Fruit fly (Drosophila melanogaster) whole organism, embryonic: ENCODE data around the gene MESR3.

ENCODE experiments used
- CG10431 ChIP-seq: fragments of 200-800 bp; sonication (Bioruptor generic); optimal IDR thresholded peaks from 3 replicates; lab custom pipeline; 2018; ENCODE audit warnings: missing biosample characterization, mild to moderate bottlenecking, missing genetic modification characterization
- CG10959 ChIP-seq: fragments of 200-800 bp; sonication (Bioruptor generic); IDR thresholded peaks from 2 replicates; pipeline ENCODE4 v1.3.6; 2022; ENCODE audit warnings: missing biosample characterization, missing genetic modification characterization
- CG11456 ChIP-seq: fragments of 200-800 bp; sonication (Bioruptor generic); IDR thresholded peaks from 3 replicates; pipeline ENCODE4 v1.3.6; 2022; ENCODE audit warnings: missing biosample characterization, missing genetic modification characterization
- CG13894 ChIP-seq: fragments of 200-800 bp; sonication (Bioruptor generic); optimal IDR thresholded peaks from 3 replicates; lab custom pipeline; 2018; ENCODE audit warnings: missing biosample characterization, mild to moderate bottlenecking, missing genetic modification characterization, moderate library complexity
- CG15073 ChIP-seq: fragments of 200-800 bp; sonication (Bioruptor generic); optimal IDR thresholded peaks from 2 replicates; lab custom pipeline; 2016; ENCODE audit warnings: missing biosample characterization, missing genetic modification characterization
- CG15479 ChIP-seq: fragments of 200-800 bp; sonication (Bioruptor generic); optimal IDR thresholded peaks from 3 replicates; lab custom pipeline; 2019; ENCODE audit warnings: missing biosample characterization, mild to moderate bottlenecking, missing genetic modification characterization, moderate library complexity
- CG15696 ChIP-seq: fragments of 200-800 bp; sonication (Bioruptor generic); optimal IDR thresholded peaks from 2 replicates; lab custom pipeline; 2019; ENCODE audit warnings: missing biosample characterization, mild to moderate bottlenecking, missing genetic modification characterization, moderate library complexity
- CG1647 ChIP-seq: fragments of 200-800 bp; sonication (Bioruptor generic); optimal IDR thresholded peaks from 3 replicates; lab custom pipeline; 2016; ENCODE audit warnings: missing biosample characterization, missing genetic modification characterization
- CG17328 ChIP-seq: fragments of 200-800 bp; sonication (Bioruptor generic); IDR thresholded peaks from 2 replicates; pipeline ENCODE4 v1.3.6; 2022; ENCODE audit warnings: missing biosample characterization, missing genetic modification characterization
- CG17359 ChIP-seq: fragments of 200-800 bp; sonication (Bioruptor generic); optimal IDR thresholded peaks from 3 replicates; lab custom pipeline; 2018; ENCODE audit warnings: missing biosample characterization, mild to moderate bottlenecking, missing genetic modification characterization, moderate library complexity
- CG17361 ChIP-seq: fragments of 200-800 bp; sonication (Bioruptor generic); IDR thresholded peaks from 3 replicates; pipeline ENCODE4 v1.3.6; 2022; ENCODE audit warnings: missing biosample characterization, missing genetic modification characterization
- CG17802 ChIP-seq: fragments of 200-800 bp; sonication (Bioruptor generic); optimal IDR thresholded peaks from 2 replicates; lab custom pipeline; 2018; ENCODE audit warnings: missing biosample characterization, mild to moderate bottlenecking, missing genetic modification characterization, moderate library complexity
- CG17829 ChIP-seq: fragments of 200-800 bp; optimal IDR thresholded peaks from 2 replicates; lab custom pipeline; 2019; ENCODE audit warnings: missing biosample characterization, mild to moderate bottlenecking, missing genetic modification characterization, moderate library complexity
- CG18262 ChIP-seq: fragments of 200-800 bp; optimal IDR thresholded peaks from 3 replicates; lab custom pipeline; 2019; ENCODE audit warnings: missing biosample characterization, mild to moderate bottlenecking, missing genetic modification characterization, moderate library complexity
- CG2116 ChIP-seq: fragments of 200-800 bp; sonication (Bioruptor generic); optimal IDR thresholded peaks from 3 replicates; lab custom pipeline; 2018; ENCODE audit warnings: missing biosample characterization, mild to moderate bottlenecking, missing genetic modification characterization
- CG2199 ChIP-seq: fragments of 200-800 bp; sonication (Bioruptor generic); IDR thresholded peaks from 3 replicates; pipeline ENCODE4 v1.3.6; 2022; ENCODE audit warnings: missing biosample characterization, missing genetic modification characterization
- CG30403 ChIP-seq: fragments of 200-800 bp; sonication (Bioruptor generic); optimal IDR thresholded peaks from 3 replicates; lab custom pipeline; 2016; ENCODE audit warnings: missing biosample characterization, missing genetic modification characterization
- CG3281 ChIP-seq: fragments of 200-800 bp; sonication (Bioruptor generic); optimal IDR thresholded peaks from 3 replicates; lab custom pipeline; 2017; ENCODE audit warnings: missing biosample characterization, mild to moderate bottlenecking, missing genetic modification characterization
- CG4707 ChIP-seq: fragments of 200-800 bp; sonication (Bioruptor generic); optimal IDR thresholded peaks from 2 replicates; lab custom pipeline; 2018; ENCODE audit warnings: missing biosample characterization, mild to moderate bottlenecking, missing genetic modification characterization, moderate library complexity
- CG7271 ChIP-seq: fragments of 200-800 bp; sonication (Bioruptor generic); optimal IDR thresholded peaks from 2 replicates; lab custom pipeline; 2018; ENCODE audit warnings: missing biosample characterization, mild to moderate bottlenecking, missing genetic modification characterization, moderate library complexity
- CG8924 ChIP-seq: fragments of 200-800 bp; optimal IDR thresholded peaks from 3 replicates; lab custom pipeline; 2019; ENCODE audit warnings: missing biosample characterization, mild to moderate bottlenecking, missing genetic modification characterization, moderate library complexity
- CG9817 ChIP-seq: fragments of 200-800 bp; sonication (Bioruptor generic); optimal IDR thresholded peaks from 2 replicates; lab custom pipeline; 2018; ENCODE audit warnings: missing biosample characterization, mild to moderate bottlenecking, missing genetic modification characterization, moderate library complexity
- Dip3 ChIP-seq: fragments of 200-800 bp; sonication (Bioruptor generic); optimal IDR thresholded peaks from 3 replicates; lab custom pipeline; 2016; ENCODE audit warnings: missing biosample characterization, missing genetic modification characterization
- Drgx ChIP-seq: fragments of 200-800 bp; sonication (Bioruptor generic); IDR thresholded peaks from 2 replicates; pipeline ENCODE4 v1.3.6; 2022; ENCODE audit warnings: missing biosample characterization, missing genetic modification characterization
- H15 ChIP-seq: fragments of 200-800 bp; sonication (Bioruptor generic); IDR thresholded peaks from 3 replicates; pipeline ENCODE4 v1.3.6; 2022; ENCODE audit warnings: missing biosample characterization, missing genetic modification characterization
- Hr78 ChIP-seq, 2 experiments: fragments of 200-800 bp in 1 of 2; fragments of >200 bp in 1 of 2; sonication (Bioruptor generic) in 1 of 2; optimal IDR thresholded peaks; 2 replicates each; lab custom pipeline; 2017 to 2019; ENCODE audit warnings: missing biosample characterization in 2 of 2, missing genetic modification characterization in 2 of 2, mild to moderate bottlenecking in 1 of 2, moderate library complexity in 1 of 2
- Med ChIP-seq: fragments of 200-800 bp; sonication (Bioruptor generic); peaks from one replicate; lab custom pipeline; 2016; ENCODE audit warnings: missing biosample characterization, missing genetic modification characterization, mild to moderate bottlenecking, inconsistent platforms, moderate library complexity
- Myb ChIP-seq: fragments of 200-800 bp; sonication (Bioruptor generic); optimal IDR thresholded peaks from 2 replicates; lab custom pipeline; 2016; ENCODE audit warnings: missing biosample characterization, missing genetic modification characterization
- Neu2 ChIP-seq: fragments of 200-800 bp; sonication (Bioruptor generic); optimal IDR thresholded peaks from 3 replicates; lab custom pipeline; 2016; ENCODE audit warnings: missing biosample characterization, missing genetic modification characterization, borderline replicate concordance
- Pdp1 ChIP-seq, 2 experiments: fragments of 200-800 bp; sonication (Bioruptor generic); optimal IDR thresholded peaks; 3 replicates each; lab custom pipeline; 2016; ENCODE audit warnings: missing biosample characterization in 2 of 2, missing genetic modification characterization in 2 of 2, mild to moderate bottlenecking in 1 of 2, moderate library complexity in 1 of 2
- Ptx1 ChIP-seq: fragments of 200-800 bp; sonication (Bioruptor generic); IDR thresholded peaks from 2 replicates; pipeline ENCODE4 v1.3.6; 2022; ENCODE audit warnings: missing biosample characterization, missing genetic modification characterization
- Xrp1 ChIP-seq: fragments of 200-800 bp; sonication (Bioruptor generic); IDR thresholded peaks from 2 replicates; pipeline ENCODE4 v1.3.6; 2022; ENCODE audit warnings: missing biosample characterization, missing genetic modification characterization
- ac ChIP-seq: fragments of 200-800 bp; sonication (Bioruptor generic); optimal IDR thresholded peaks from 3 replicates; lab custom pipeline; 2017; ENCODE audit warnings: missing biosample characterization, mild to moderate bottlenecking, missing genetic modification characterization
- az2 ChIP-seq: fragments of 200-800 bp; sonication (Bioruptor generic); optimal IDR thresholded peaks from 3 replicates; lab custom pipeline; 2016; ENCODE audit warnings: missing biosample characterization, missing genetic modification characterization
- bsh ChIP-seq, 2 experiments: fragments of 200-800 bp; sonication (Bioruptor generic); optimal IDR thresholded peaks; 2 replicates each; lab custom pipeline; 2017 to 2018; ENCODE audit warnings: mild to moderate bottlenecking in 2 of 2, missing biosample characterization in 2 of 2, missing genetic modification characterization in 2 of 2, moderate library complexity in 1 of 2
- chm ChIP-seq: fragments of 200-800 bp; sonication (Bioruptor generic); IDR thresholded peaks from 2 replicates; pipeline ENCODE4 v1.3.6; 2022; ENCODE audit warnings: missing biosample characterization, missing genetic modification characterization
- dpn ChIP-seq, 2 experiments: fragments of 200-800 bp; sonication (Bioruptor generic); optimal IDR thresholded peaks; 3 replicates each; lab custom pipeline; 2016; ENCODE audit warnings: missing biosample characterization in 2 of 2, missing genetic modification characterization in 2 of 2
- gce ChIP-seq: fragments of 200-800 bp; sonication (Bioruptor generic); IDR thresholded peaks from 3 replicates; pipeline ENCODE4 v1.3.6; 2022; ENCODE audit warnings: missing biosample characterization, missing genetic modification characterization
- gro ChIP-seq: fragments of 200-800 bp; sonication (Bioruptor generic); optimal IDR thresholded peaks from 2 replicates; lab custom pipeline; 2016; ENCODE audit warnings: missing biosample characterization, missing genetic modification characterization
- gt ChIP-seq: fragments of 200-800 bp; sonication (Bioruptor generic); IDR thresholded peaks from 2 replicates; pipeline ENCODE4 v1.3.6; 2022; ENCODE audit warnings: missing biosample characterization, missing genetic modification characterization
- jing ChIP-seq: fragments of 200-800 bp; sonication (Bioruptor generic); optimal IDR thresholded peaks from 2 replicates; lab custom pipeline; 2018; ENCODE audit warnings: missing biosample characterization, mild to moderate bottlenecking, missing genetic modification characterization
- lov ChIP-seq, 2 experiments: fragments of 200-800 bp in 1 of 2; fragments of >200 bp in 1 of 2; sonication (Bioruptor generic) in 1 of 2; IDR thresholded peaks in 1 of 2; optimal IDR thresholded peaks in 1 of 2; 2 replicates in 1 of 2; 3 replicates in 1 of 2; pipeline versions ENCODE4 v1.3.6 to Lab custom; 2017 to 2022; ENCODE audit warnings: missing biosample characterization in 1 of 2, missing genetic modification characterization in 1 of 2
- oc ChIP-seq: fragments of 200-800 bp; sonication (Bioruptor generic); optimal IDR thresholded peaks from 2 replicates; lab custom pipeline; 2018; ENCODE audit warnings: missing biosample characterization, mild to moderate bottlenecking, missing genetic modification characterization, moderate library complexity
- onecut ChIP-seq: fragments of 200-800 bp; sonication (Bioruptor generic); IDR thresholded peaks from 2 replicates; pipeline ENCODE4 v1.3.6; 2022; ENCODE audit warnings: missing biosample characterization, missing genetic modification characterization
- otp ChIP-seq: fragments of 200-800 bp; sonication (Bioruptor generic); IDR thresholded peaks from 3 replicates; pipeline ENCODE4, ENCODE4 v1.3.6; 2022; ENCODE audit warnings: missing biosample characterization, missing genetic modification characterization
- pum ChIP-seq: fragments of 200-800 bp; sonication (Bioruptor generic); optimal IDR thresholded peaks from 2 replicates; lab custom pipeline; 2016; ENCODE audit warnings: missing biosample characterization, missing genetic modification characterization
- tll ChIP-seq, 2 experiments: fragments of 200-800 bp in 1 of 2; fragments of >200 bp in 1 of 2; sonication (Bioruptor generic) in 1 of 2; optimal IDR thresholded peaks; 2 replicates each; lab custom pipeline; 2017 to 2019; ENCODE audit warnings: missing biosample characterization in 2 of 2, missing genetic modification characterization in 2 of 2, mild to moderate bottlenecking in 1 of 2, moderate library complexity in 1 of 2
- vfl ChIP-seq: fragments of 200-800 bp; sonication (Bioruptor generic); optimal IDR thresholded peaks from 2 replicates; lab custom pipeline; 2016; ENCODE audit warnings: missing biosample characterization, missing genetic modification characterization
- vvl ChIP-seq: fragments of 200-800 bp; sonication (Bioruptor generic); IDR thresholded peaks from 2 replicates; pipeline ENCODE4 v1.3.6; 2022; ENCODE audit warnings: missing biosample characterization, missing genetic modification characterization
- zen ChIP-seq: fragments of 200-800 bp; sonication (Bioruptor generic); optimal IDR thresholded peaks from 3 replicates; lab custom pipeline; 2018; ENCODE audit warnings: missing biosample characterization, mild to moderate bottlenecking, missing genetic modification characterization, moderate library complexity

MESR3 gene

DNA sequence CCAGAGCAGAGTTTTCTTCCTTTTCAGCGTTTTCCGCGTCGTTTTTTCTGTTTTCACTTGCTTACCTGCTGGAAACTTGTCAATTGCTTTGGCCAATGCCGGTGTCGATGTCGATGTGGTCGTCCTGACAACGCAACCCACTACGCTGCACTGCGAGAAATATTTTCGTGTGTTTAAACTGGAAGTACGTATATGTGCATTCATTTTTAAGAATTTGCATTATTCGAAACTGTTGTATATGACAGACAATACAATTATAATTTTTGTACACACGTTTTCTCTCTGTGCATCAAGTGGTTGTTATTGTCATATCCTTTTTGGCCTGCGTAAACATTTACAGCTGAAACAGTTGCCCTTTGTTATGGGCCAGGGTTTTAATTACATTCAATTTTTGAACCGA is 1.0 kb upstream of the MESR3 start, which contains the start of gene IFT46 (continued):
- TF ChIP-seq CG9817 (no peak), CG3281 (no peak), ac (GFP tag; lab: Kevin White, UChicago) (peak; percentile 60), Dip3 (GFP tag; lab: Kevin White, UChicago) (no peak), CG15479 (GFP tag; lab: Kevin White, UChicago) (peak; percentile 73), CG2199 (GFP tag; lab: Robert Waterston, UW) (peak; percentile 28; the same call in 1 of the 3 replicates), Drgx (GFP tag; lab: Robert Waterston, UW) (no peak), Med (GFP tag; lab: Kevin White, UChicago) (peak; percentile 80), H15 (GFP tag; lab: Robert Waterston, UW) (0 out of 3 replicates have a peak, but pooled peaks have one; percentile 23), CG15696 (tag; lab: Kevin White, UChicago) (peak; percentile 46), gro (GFP tag; lab: Kevin White, UChicago) (peak; percentile 2), zen (tag; lab: Kevin White, UChicago) (peak; percentile 96), CG10959 (peak; percentile 54; the same call in 1 of the 2 replicates), CG8924 (peak; percentile 24), bsh (GFP tag; optimal IDR thresholded peaks at IDR 0.05; lab: Kevin White, UChicago) (peak in 1 of 2 experiments; percentile 19), CG17829 (tag; lab: Kevin White, UChicago) (peak; percentile 3), Ptx1 (GFP tag; lab: Robert Waterston, UW) (0 out of 2 replicates have a peak, but pooled peaks have one; percentile 26), dpn (GFP tag; optimal IDR thresholded peaks at IDR 0.05; lab: Kevin White, UChicago) (peak; percentile 24 to 26), CG17328 (GFP tag; lab: Robert Waterston, UW) (peak; percentile 62), chm (no peak), CG17359 (tag; lab: Kevin White, UChicago) (no peak), vfl (no peak), Xrp1 (GFP tag; lab: Robert Waterston, UW) (peak; percentile 61), lov (optimal IDR thresholded peaks at IDR 0.05; lab: Kevin White, UChicago) (no peak), lov (GFP tag; IDR thresholded peaks at IDR 0.05; lab: Robert Waterston, UW) (0 out of 3 replicates have a peak, but pooled peaks have one; percentile 61), CG30403 (GFP tag; lab: Kevin White, UChicago) (peak; percentile 13), onecut (GFP tag; lab: Robert Waterston, UW) (no peak), Pdp1 (GFP tag; optimal IDR thresholded peaks at IDR 0.05; lab: Kevin White, UChicago) (no peak), CG18262 (peak; percentile 11), tll (GFP tag; optimal IDR thresholded peaks at IDR 0.05; lab: Kevin White, UChicago) (peak in 1 of 2 experiments; percentile 89), CG17361 (no peak), Neu2 (GFP tag; lab: Kevin White, UChicago) (peak; percentile 48), gce (GFP tag; lab: Robert Waterston, UW) (no peak), jing (no peak), az2 (GFP tag; lab: Kevin White, UChicago) (peak; percentile 9)

dm6 chr2L:18620153-18620552 is 3.1 kb downstream of the MESR3 start:
- TF ChIP-seq CG13894 (tag; lab: Kevin White, UChicago) (peak; percentile 0), gt (no peak), Hr78 (GFP tag; optimal IDR thresholded peaks at IDR 0.05; lab: Kevin White, UChicago) (peak in 1 of 2 experiments; percentile 54), oc (tag; lab: Kevin White, UChicago) (peak; percentile 76), CG11456 (GFP tag; lab: Robert Waterston, UW) (no peak), vvl (peak; percentile 56; the same call in 1 of the 2 replicates), CG4707 (no peak), CG15073 (GFP tag; lab: Kevin White, UChicago) (no peak), otp (0 out of 3 replicates have a peak, but pooled peaks have one; percentile 21), CG10431 (GFP tag; lab: Kevin White, UChicago) (peak; percentile 19), pum (GFP tag; lab: Kevin White, UChicago) (no peak), CG2116 (GFP tag; lab: Kevin White, UChicago) (no peak), Ptx1 (GFP tag; lab: Robert Waterston, UW) (no peak), CG15479 (GFP tag; lab: Kevin White, UChicago) (no peak), CG1647 (GFP tag; lab: Kevin White, UChicago) (no peak), CG7271 (tag; lab: Kevin White, UChicago) (no peak), CG17802 (no peak), Xrp1 (GFP tag; lab: Robert Waterston, UW) (0 out of 2 replicates have a peak, but pooled peaks have one; percentile 11), Myb (GFP tag; lab: Kevin White, UChicago) (no peak)
